Worm (Caenorhabditis elegans): ENCODE results near the gene asp-9.

ce11 chrIV:6227974-6228373 lies 42.3 kb downstream of the asp-9 start, which contains the start of gene C49A9.1:
- TF ChIP-seq ZK546.5 (tag; optimal IDR thresholded peaks at IDR 0.05) (no peak), nhr-237 (tag; optimal IDR thresholded peaks at IDR 0.05) (no peak), ces-1 (GFP tag; optimal IDR thresholded peaks at IDR 0.05) (no peak), nhr-25 (tag; optimal IDR thresholded peaks at IDR 0.05; ENCODE audit: borderline replicate concordance, insufficient read depth) (no peak), ztf-11 (tag; optimal IDR thresholded peaks at IDR 0.05) (no peak)
